Worm (Caenorhabditis elegans): ENCODE data around the gene C25E10.11.

The C25E10.11 gene

ce11 chrV:9078815-9079525, 20.4 kb upstream of the C25E10.11 start:
- no peak for TF ChIP-seq unc-62 (GFP tag; optimal IDR thresholded peaks at IDR 0.05)

ce11 chrV:9078067-9078581, 19.6 kb upstream of the C25E10.11 start:
- TF ChIP-seq unc-62 (GFP tag; optimal IDR thresholded peaks at IDR 0.05) = no peak

- no peak for TF ChIP-seq unc-62 (GFP tag; optimal IDR thresholded peaks at IDR 0.05)
These were observed 17.7 kb upstream of the C25E10.11 start, which contains the start of gene T27E4.7 for ce11 chrV:9076273-9076672. Gene T27E4.7, minus strand, starts transcription at chrV:9076322.

DNA sequence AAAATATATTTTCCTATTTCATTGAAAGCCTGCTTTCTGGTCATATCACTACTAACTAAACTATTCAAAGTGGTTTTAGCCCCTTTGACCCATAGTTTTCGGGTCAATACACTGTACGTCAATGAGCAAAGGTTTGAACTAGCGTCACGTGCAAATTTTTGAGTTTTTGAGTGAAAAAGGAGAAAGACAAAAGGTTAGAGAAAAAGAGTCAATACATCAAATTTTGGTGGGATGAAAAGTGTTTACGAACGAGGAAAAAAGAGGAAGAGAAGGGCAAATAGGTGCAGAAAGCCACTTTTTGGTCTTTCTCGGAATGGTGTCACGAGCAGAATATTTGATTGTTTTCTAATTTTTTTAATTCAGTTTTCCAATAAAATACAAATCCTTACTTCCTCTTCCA, 17.3 kb upstream of the C25E10.11 start:
- TF ChIP-seq unc-62 (GFP tag; optimal IDR thresholded peaks at IDR 0.05) = no peak

- no peak for TF ChIP-seq unc-62 (GFP tag; optimal IDR thresholded peaks at IDR 0.05)
These were observed 15.9 kb upstream of the C25E10.11 start for ce11 chrV:9074360-9074834.

ce11 chrV:9073322-9074038, 15.0 kb upstream of the C25E10.11 start, which contains the start of gene oac-50:
Gene oac-50, minus strand, starts transcription at chrV:9073540.
- TF ChIP-seq unc-62 (GFP tag; optimal IDR thresholded peaks at IDR 0.05) = no peak

- TF ChIP-seq unc-62 (GFP tag; optimal IDR thresholded peaks at IDR 0.05) = no peak
These were observed 11.2 kb upstream of the C25E10.11 start, which contains the start of gene T27E4.5 for ce11 chrV:9069680-9070079. Gene T27E4.5, minus strand, starts transcription at chrV:9069780.

DNA sequence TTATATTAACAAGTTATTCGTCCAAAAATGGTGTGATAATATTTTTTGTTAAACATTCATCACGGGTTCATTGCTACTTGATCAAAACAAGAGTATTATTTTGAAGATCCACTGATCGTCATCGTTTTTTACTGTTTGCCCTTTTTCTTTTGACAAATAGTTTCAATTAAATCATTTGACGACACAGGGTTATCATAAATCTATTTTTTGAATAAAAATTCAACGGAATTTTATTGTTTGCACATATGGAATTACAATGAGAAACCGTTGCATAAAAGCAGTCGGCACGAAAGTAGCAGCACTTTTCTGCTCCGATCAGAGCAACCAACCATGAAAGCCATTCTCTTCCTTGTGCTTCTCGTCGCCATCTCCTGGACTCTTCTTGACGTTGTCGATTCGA, 9.2 kb upstream of the C25E10.11 start, which contains the start of gene fip-2:
fip-2 (plus strand) TSS at position 301 of the 400 bp plus-strand sequence.
- no peak for TF ChIP-seq unc-62 (GFP tag; optimal IDR thresholded peaks at IDR 0.05)

ce11 chrV:9065915-9066314, 7.4 kb upstream of the C25E10.11 start:
- no peak for TF ChIP-seq unc-62 (GFP tag; optimal IDR thresholded peaks at IDR 0.05)

DNA sequence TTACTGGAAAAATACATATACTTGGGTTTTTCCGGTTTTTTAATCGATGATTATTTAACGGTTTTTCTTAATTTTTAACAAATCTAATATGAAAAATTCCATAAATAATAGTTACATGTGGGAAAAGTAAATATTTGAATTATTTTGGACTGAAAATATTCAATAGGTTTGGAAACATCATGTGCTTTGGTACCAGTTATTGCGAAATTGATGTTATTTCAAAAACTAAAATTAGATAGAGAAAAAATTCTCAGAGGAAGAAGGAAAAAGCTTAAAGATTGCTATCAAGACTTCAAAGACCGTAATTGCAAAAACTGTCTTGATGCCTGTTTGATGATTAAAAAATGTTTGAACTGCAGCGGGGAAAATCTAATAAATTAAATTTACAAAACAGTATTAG, 6.5 kb upstream of the C25E10.11 start:
- no peak for TF ChIP-seq unc-62 (GFP tag; optimal IDR thresholded peaks at IDR 0.05)

- no peak for TF ChIP-seq unc-62 (GFP tag; optimal IDR thresholded peaks at IDR 0.05)
These were observed 4.6 kb upstream of the C25E10.11 start for ce11 chrV:9063134-9063533.

DNA sequence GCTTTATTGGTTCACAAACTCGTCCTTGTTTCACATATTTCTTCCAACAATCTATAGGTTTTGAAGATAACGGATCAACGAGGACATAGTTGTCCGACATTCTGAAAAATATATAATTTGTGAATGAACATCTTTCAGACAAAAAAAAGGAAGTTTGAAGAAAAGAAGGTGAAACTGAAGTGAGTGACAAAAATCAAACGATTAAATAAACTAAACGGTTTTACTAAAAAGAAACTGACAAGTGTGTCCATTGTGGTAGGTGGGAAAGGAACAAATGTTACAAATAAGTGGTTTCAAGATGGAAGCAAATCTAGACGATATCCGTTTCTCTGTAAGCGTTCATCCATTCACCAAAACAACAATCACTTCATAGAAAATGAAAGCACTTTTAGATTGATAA, 3.8 kb upstream of the C25E10.11 start, which contains the start of gene C25E10.12:
C25E10.12 (minus strand) TSS at position 101 of the 400 bp plus-strand sequence.
- no peak for TF ChIP-seq unc-62 (GFP tag; optimal IDR thresholded peaks at IDR 0.05)

- TF ChIP-seq unc-62 (GFP tag; optimal IDR thresholded peaks at IDR 0.05) = no peak
These were observed 941 bp upstream of the C25E10.11 start, which contains the start of the genes C25E10.16 and C25E10.13 for ce11 chrV:9059468-9059867. Gene C25E10.16, minus strand, starts transcription at chrV:9059568. Gene C25E10.13, plus strand, starts transcription at chrV:9059723.

DNA sequence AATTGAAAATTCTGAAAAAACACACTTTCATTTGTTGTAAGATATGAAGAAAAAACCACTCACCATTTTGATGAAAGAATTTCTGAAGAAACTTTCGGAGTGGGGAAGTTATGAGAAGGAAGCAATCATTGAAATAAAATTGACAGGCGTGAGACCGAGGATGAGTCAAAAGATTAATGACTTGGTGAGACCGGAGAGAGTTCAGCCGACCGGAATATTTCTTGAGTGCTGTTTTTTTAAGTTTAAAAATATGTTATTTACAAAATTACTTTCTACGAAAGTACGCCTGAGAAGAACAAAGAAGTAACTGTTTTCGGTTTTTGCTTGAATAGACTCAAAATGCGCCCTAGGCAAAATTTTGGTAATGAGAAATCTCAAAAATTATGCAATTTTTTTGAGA, 2.3 kb downstream of the C25E10.11 start, which contains the start of gene C25E10.10:
C25E10.10 (minus strand) TSS at position 101 of the 400 bp plus-strand sequence.
- TF ChIP-seq unc-62 (GFP tag; optimal IDR thresholded peaks at IDR 0.05) = no peak

DNA sequence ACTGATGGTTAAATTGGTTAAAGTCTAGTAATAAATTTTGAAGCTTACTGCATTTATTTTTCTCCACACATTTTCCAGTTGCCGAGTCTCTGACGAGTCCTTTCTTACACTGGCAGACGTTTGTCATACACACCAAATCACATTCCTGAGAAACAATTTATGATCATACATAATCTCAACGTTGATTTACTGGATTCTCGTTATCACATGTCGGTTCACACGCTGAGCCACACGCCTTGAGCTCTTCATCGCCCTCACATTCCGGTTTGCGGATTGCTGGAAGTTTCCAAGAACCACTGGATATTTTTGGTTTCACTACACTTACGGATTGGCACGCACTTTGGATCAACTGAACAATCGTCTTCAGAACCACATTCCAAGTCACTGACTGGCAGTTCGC, 2.9 kb downstream of the C25E10.11 start:
- no peak for TF ChIP-seq unc-62 (GFP tag; optimal IDR thresholded peaks at IDR 0.05)

- no peak for TF ChIP-seq unc-62 (GFP tag; optimal IDR thresholded peaks at IDR 0.05)
These were observed 3.8 kb downstream of the C25E10.11 start, which contains the start of gene swm-1 for ce11 chrV:9054771-9055170. Gene swm-1, minus strand, starts transcription at chrV:9054871.

Data from whole organism, dauer.